Fruit fly (Drosophila melanogaster) whole organism, prepupa: Measurements from ENCODE around the gene CG11828.
A peak's percentile ranks its signal among the peaks of the same experiment; 100 is the strongest.

Experiments
- Blimp-1 ChIP-seq: fragments of 200-800 bp; sonication (Bioruptor generic); optimal IDR thresholded peaks from 3 replicates; lab custom pipeline; 2017; ENCODE audit warnings: missing biosample characterization, missing genetic modification characterization, mild to moderate bottlenecking, moderate library complexity, missing genetic modification reagents
- CG10669 ChIP-seq: fragments of 200-800 bp; sonication (Bioruptor generic); optimal IDR thresholded peaks from 3 replicates; lab custom pipeline; 2018; ENCODE audit warnings: missing biosample characterization, mild to moderate bottlenecking, missing genetic modification characterization, moderate library complexity
- CG11294 ChIP-seq: fragments of 200-800 bp; sonication (Bioruptor generic); IDR thresholded peaks from 2 replicates; pipeline ENCODE4 v1.3.6; 2022; ENCODE audit warnings: missing biosample characterization, missing genetic modification characterization
- CG11902 ChIP-seq: fragments of 200-800 bp; sonication (Bioruptor generic); optimal IDR thresholded peaks from 3 replicates; lab custom pipeline; 2016; ENCODE audit warnings: missing biosample characterization, missing genetic modification characterization
- CG15336 ChIP-seq: fragments of 200-800 bp; sonication (Bioruptor generic); IDR thresholded peaks from 2 replicates; pipeline ENCODE4 v1.3.6; 2022; ENCODE audit warnings: missing biosample characterization, missing genetic modification characterization
- CG1621 ChIP-seq: fragments of 200-800 bp; sonication (Bioruptor generic); optimal IDR thresholded peaks from 3 replicates; lab custom pipeline; 2018; ENCODE audit warnings: missing biosample characterization, mild to moderate bottlenecking, missing genetic modification characterization
- CG34406 ChIP-seq: fragments of 200-800 bp; sonication (Bioruptor generic); optimal IDR thresholded peaks from 3 replicates; lab custom pipeline; 2016; ENCODE audit warnings: missing biosample characterization, missing genetic modification characterization
- CG4318 ChIP-seq: fragments of 200-800 bp; sonication (Bioruptor generic); optimal IDR thresholded peaks from 3 replicates; lab custom pipeline; 2017; ENCODE audit warnings: missing biosample characterization, mild to moderate bottlenecking, missing genetic modification characterization
- CG6163 ChIP-seq: fragments of 200-800 bp; sonication (Bioruptor generic); IDR thresholded peaks from 3 replicates; pipeline ENCODE4 v1.3.6; 2022; ENCODE audit warnings: missing biosample characterization, missing genetic modification characterization
- CG6276 ChIP-seq: fragments of 200-800 bp; sonication (Bioruptor generic); optimal IDR thresholded peaks from 2 replicates; lab custom pipeline; 2017; ENCODE audit warnings: missing biosample characterization, mild to moderate bottlenecking, missing genetic modification characterization
- CG6792 ChIP-seq: fragments of 200-800 bp; sonication (Bioruptor generic); optimal IDR thresholded peaks from 3 replicates; lab custom pipeline; 2016; ENCODE audit warnings: missing biosample characterization, missing genetic modification characterization
- CG6854 ChIP-seq: fragments of 200-800 bp; sonication (Bioruptor generic); optimal IDR thresholded peaks from 2 replicates; lab custom pipeline; 2017; ENCODE audit warnings: missing biosample characterization, mild to moderate bottlenecking, missing genetic modification characterization
- CG8632 ChIP-seq: fragments of 200-800 bp; sonication (Bioruptor generic); optimal IDR thresholded peaks from 3 replicates; lab custom pipeline; 2016; ENCODE audit warnings: missing biosample characterization, missing genetic modification characterization
- Eip75B ChIP-seq: fragments of 200-800 bp; sonication (Bioruptor generic); optimal IDR thresholded peaks from 3 replicates; lab custom pipeline; 2016; ENCODE audit warnings: missing biosample characterization, missing genetic modification characterization
- Eip78C ChIP-seq: fragments of 200-800 bp; sonication (Bioruptor generic); peaks from one replicate; lab custom pipeline; 2016; ENCODE audit warnings: missing biosample characterization, missing genetic modification characterization
- Eip93F ChIP-seq: fragments of 200-800 bp; sonication (Bioruptor generic); optimal IDR thresholded peaks from 2 replicates; lab custom pipeline; 2016; ENCODE audit warnings: missing biosample characterization, mild to moderate bottlenecking, missing genetic modification characterization
- Ets96B ChIP-seq: fragments of 200-800 bp; optimal IDR thresholded peaks from 2 replicates; lab custom pipeline; 2019; ENCODE audit warnings: missing biosample characterization, mild to moderate bottlenecking, missing genetic modification characterization, moderate library complexity
- Gug ChIP-seq: fragments of 200-800 bp; sonication (Bioruptor generic); IDR thresholded peaks from 2 replicates; pipeline ENCODE4 v1.3.6; 2022; ENCODE audit warnings: missing biosample characterization, missing genetic modification characterization
- Hr38 ChIP-seq: sonication (Bioruptor generic); optimal IDR thresholded peaks from 2 replicates; lab custom pipeline; 2016; ENCODE audit warnings: missing biosample characterization, missing genetic modification characterization
- Hr4 ChIP-seq: fragments of 200-800 bp; sonication (Bioruptor generic); optimal IDR thresholded peaks from 3 replicates; lab custom pipeline; 2016; ENCODE audit warnings: missing biosample characterization, missing genetic modification characterization
- Lpt ChIP-seq: fragments of 200-800 bp; sonication (Bioruptor generic); optimal IDR thresholded peaks from 3 replicates; lab custom pipeline; 2016; ENCODE audit warnings: missing biosample characterization, missing genetic modification characterization
- OdsH ChIP-seq: fragments of 200-800 bp; sonication (Bioruptor generic); optimal IDR thresholded peaks from 3 replicates; lab custom pipeline; 2016; ENCODE audit warnings: missing biosample characterization, missing genetic modification characterization
- Sox102F ChIP-seq: fragments of 200-800 bp; sonication (Bioruptor generic); optimal IDR thresholded peaks from 2 replicates; lab custom pipeline; 2016; ENCODE audit warnings: missing biosample characterization, mild to moderate bottlenecking, missing genetic modification characterization
- Sox14 ChIP-seq: fragments of 200-800 bp; sonication (Bioruptor generic); optimal IDR thresholded peaks from 3 replicates; lab custom pipeline; 2016; ENCODE audit warnings: missing biosample characterization, missing genetic modification characterization
- achi ChIP-seq: fragments of 200-800 bp; sonication (Bioruptor generic); optimal IDR thresholded peaks from 3 replicates; lab custom pipeline; 2016; ENCODE audit warnings: missing biosample characterization, missing genetic modification characterization
- acj6 ChIP-seq: fragments of 200-800 bp; sonication (Bioruptor generic); optimal IDR thresholded peaks from 3 replicates; lab custom pipeline; 2016; ENCODE audit warnings: missing biosample characterization, missing genetic modification characterization
- cyc ChIP-seq: fragments of 200-800 bp; sonication (Bioruptor generic); optimal IDR thresholded peaks from 3 replicates; lab custom pipeline; 2016; ENCODE audit warnings: missing biosample characterization, missing genetic modification characterization
- dac ChIP-seq: fragments of 200-800 bp; sonication (Bioruptor generic); optimal IDR thresholded peaks from 2 replicates; lab custom pipeline; 2017; ENCODE audit warnings: missing biosample characterization, mild to moderate bottlenecking, missing genetic modification characterization
- dsx ChIP-seq: fragments of 200-800 bp; optimal IDR thresholded peaks from 3 replicates; lab custom pipeline; 2019; ENCODE audit warnings: missing biosample characterization, mild to moderate bottlenecking, missing genetic modification characterization, moderate library complexity; ENCODE audit not compliant: poor library complexity, severe bottlenecking
- eg ChIP-seq: fragments of 200-800 bp; sonication (Bioruptor generic); IDR thresholded peaks from 3 replicates; pipeline ENCODE4 v1.3.6; 2022; ENCODE audit warnings: missing biosample characterization, missing genetic modification characterization
- esn ChIP-seq: fragments of 200-800 bp; sonication (Bioruptor generic); optimal IDR thresholded peaks from 2 replicates; lab custom pipeline; 2016; ENCODE audit warnings: missing biosample characterization, mild to moderate bottlenecking, missing genetic modification characterization, moderate library complexity
- fd59A ChIP-seq: fragments of 200-800 bp; sonication (Bioruptor generic); optimal IDR thresholded peaks from 2 replicates; lab custom pipeline; 2017; ENCODE audit warnings: missing biosample characterization, mild to moderate bottlenecking, missing genetic modification characterization, missing genetic modification reagents
- fkh ChIP-seq: fragments of 200-800 bp; sonication (Bioruptor generic); optimal IDR thresholded peaks from 3 replicates; lab custom pipeline; 2017; ENCODE audit warnings: missing biosample characterization, mild to moderate bottlenecking, missing genetic modification characterization, moderate library complexity
- pdm3 ChIP-seq: fragments of 200-800 bp; sonication (Bioruptor generic); optimal IDR thresholded peaks from 3 replicates; lab custom pipeline; 2016; ENCODE audit warnings: missing biosample characterization, missing genetic modification characterization
- spab ChIP-seq: fragments of 200-800 bp; sonication (Bioruptor generic); optimal IDR thresholded peaks from 2 replicates; lab custom pipeline; 2017; ENCODE audit warnings: missing biosample characterization, mild to moderate bottlenecking, missing genetic modification characterization, missing genetic modification reagents
- ss ChIP-seq, 2 experiments: fragments of 200-800 bp; sonication (Bioruptor generic); optimal IDR thresholded peaks; 2 replicates in 1 of 2; 3 replicates in 1 of 2; lab custom pipeline; 2017 to 2018; ENCODE audit warnings: mild to moderate bottlenecking in 2 of 2, missing biosample characterization in 2 of 2, missing genetic modification characterization in 2 of 2, moderate library complexity in 1 of 2
- svp ChIP-seq: fragments of 200-800 bp; sonication (Bioruptor generic); peaks from one replicate; lab custom pipeline; 2016; ENCODE audit warnings: missing biosample characterization, missing genetic modification characterization
- topi ChIP-seq: fragments of 200-800 bp; sonication (Bioruptor generic); optimal IDR thresholded peaks from 3 replicates; lab custom pipeline; 2016; ENCODE audit warnings: missing biosample characterization, missing genetic modification characterization
- vri ChIP-seq: fragments of 200-800 bp; sonication (Bioruptor generic); optimal IDR thresholded peaks from 3 replicates; lab custom pipeline; 2016; ENCODE audit warnings: missing biosample characterization, mild to moderate bottlenecking, missing genetic modification characterization

The CG11828 gene

dm6 chr3R:28891513-28892097, 31.2 kb upstream of the CG11828 start (continued):
- peak; percentile 8 for TF ChIP-seq CG1621
- TF ChIP-seq CG15336 (GFP tag; lab: Robert Waterston, UW), result peak; percentile 45; the same call in 1 of the 2 replicates
- TF ChIP-seq ss (GFP tag; optimal IDR thresholded peaks at IDR 0.05; lab: Kevin White, UChicago), result peak in 1 of 2 experiments; percentile 17
- TF ChIP-seq svp, result peak; percentile 54
- no peak for TF ChIP-seq CG10669 (GFP tag; lab: Kevin White, UChicago)
- no peak for TF ChIP-seq vri
- no peak for TF ChIP-seq CG34406 (GFP tag; lab: Kevin White, UChicago)
- TF ChIP-seq Sox102F (GFP tag; lab: Kevin White, UChicago), result no peak
- no peak for TF ChIP-seq CG6854 (GFP tag; lab: Kevin White, UChicago)
- TF ChIP-seq CG6163 (GFP tag; lab: Robert Waterston, UW), result peak; percentile 65

dm6 chr3R:28895014-28895413, 27.8 kb upstream of the CG11828 start:
- no peak for TF ChIP-seq CG1621
- no peak for TF ChIP-seq CG11294 (GFP tag; lab: Robert Waterston, UW)
- no peak for TF ChIP-seq Eip93F (GFP tag; lab: Kevin White, UChicago)
- no peak for TF ChIP-seq cyc
- TF ChIP-seq Gug (GFP tag; lab: Robert Waterston, UW), result no peak
- TF ChIP-seq Eip78C (GFP tag; lab: Kevin White, UChicago), result peak; percentile 47
- TF ChIP-seq CG15336 (GFP tag; lab: Robert Waterston, UW), result no peak
- TF ChIP-seq vri, result no peak
- no peak for TF ChIP-seq topi (GFP tag; lab: Kevin White, UChicago)
- no peak for TF ChIP-seq Sox14 (GFP tag; lab: Kevin White, UChicago)
- TF ChIP-seq CG6792 (GFP tag; lab: Kevin White, UChicago), result no peak
- TF ChIP-seq ss (GFP tag; optimal IDR thresholded peaks at IDR 0.05; lab: Kevin White, UChicago), result peak; percentile 29 to 57
- TF ChIP-seq svp, result peak; percentile 72
- TF ChIP-seq fd59A (GFP tag; lab: Kevin White, UChicago), result no peak
- no peak for TF ChIP-seq CG6276 (GFP tag; lab: Kevin White, UChicago)
- TF ChIP-seq dac (GFP tag; lab: Kevin White, UChicago), result no peak

- TF ChIP-seq CG4318 (GFP tag; lab: Kevin White, UChicago) (no peak), fkh (peak; percentile 14)
These were observed 25.0 kb upstream of the CG11828 start for dm6 chr3R:28897891-28898290.

dm6 chr3R:28898921-28899545, 23.8 kb upstream of the CG11828 start:
- TF ChIP-seq vri (peak; percentile 88), Eip93F (GFP tag; lab: Kevin White, UChicago) (no peak), fkh (peak; percentile 41), OdsH (no peak), Sox14 (GFP tag; lab: Kevin White, UChicago) (no peak), CG8632 (no peak), dsx (peak; percentile 36)

- peak; percentile 71 for TF ChIP-seq svp
- 0 out of 3 replicates have a peak, but pooled peaks have one; percentile 16 for TF ChIP-seq eg (GFP tag; lab: Robert Waterston, UW)
- no peak for TF ChIP-seq Blimp-1
These were observed 21.2 kb upstream of the CG11828 start for dm6 chr3R:28901468-28902163.

dm6 chr3R:28903392-28903791, 19.5 kb upstream of the CG11828 start:
- TF ChIP-seq achi (GFP tag; lab: Kevin White, UChicago) (no peak), spab (GFP tag; lab: Kevin White, UChicago) (no peak), Ets96B (tag; lab: Kevin White, UChicago) (no peak), dac (GFP tag; lab: Kevin White, UChicago) (no peak), Hr4 (GFP tag; lab: Kevin White, UChicago) (no peak), CG11902 (no peak), pdm3 (GFP tag; lab: Kevin White, UChicago) (no peak), Hr38 (GFP tag; lab: Kevin White, UChicago) (no peak), Eip75B (GFP tag; lab: Kevin White, UChicago) (no peak), CG11294 (GFP tag; lab: Robert Waterston, UW) (no peak), vri (no peak), CG4318 (GFP tag; lab: Kevin White, UChicago) (no peak), fkh (no peak), acj6 (no peak), Lpt (no peak), CG6792 (GFP tag; lab: Kevin White, UChicago) (no peak), CG6854 (GFP tag; lab: Kevin White, UChicago) (no peak), esn (GFP tag; lab: Kevin White, UChicago) (no peak)
